Worm (Caenorhabditis elegans) whole organism, L3 larva: Measurements from ENCODE around the gene srv-15.
"Not testable (repeated sequence)": the region's sequence is repeated elsewhere in the genome, so short reads cannot be mapped to it uniquely, and the experiment has no call there.

ENCODE experiments used
- R02D3.7 ChIP-seq: fragments of 150-350 bp; optimal IDR thresholded peaks from 2 replicates; lab custom pipeline; 2014; ENCODE audit warnings: missing biosample characterization, missing genetic modification characterization
- ZK546.5 ChIP-seq: sonication (generic microtip); optimal IDR thresholded peaks from 2 replicates; lab custom pipeline; 2017; ENCODE audit warnings: missing biosample characterization, missing genetic modification characterization
- aly-2 ChIP-seq: fragments of 150-350 bp; optimal IDR thresholded peaks from 2 replicates; lab custom pipeline; 2014; ENCODE audit warnings: missing biosample characterization, missing genetic modification characterization
- ama-1 ChIP-seq: fragments of 150-350 bp; optimal IDR thresholded peaks from 2 replicates; lab custom pipeline; 2018
- daf-12 ChIP-seq: fragments of 150-350 bp; optimal IDR thresholded peaks from 2 replicates; lab custom pipeline; 2014; ENCODE audit warnings: missing biosample characterization, missing genetic modification reagents, missing genetic modification characterization
- lin-39 ChIP-seq: fragments of 150-350 bp; optimal IDR thresholded peaks from 2 replicates; lab custom pipeline; 2018; ENCODE audit warnings: missing biosample characterization, missing genetic modification reagents, missing genetic modification characterization
- mdl-1 ChIP-seq: fragments of 150-350 bp; optimal IDR thresholded peaks from 2 replicates; lab custom pipeline; 2014; ENCODE audit warnings: missing biosample characterization, missing genetic modification characterization
- nhr-25 ChIP-seq: sonication (generic microtip); optimal IDR thresholded peaks from 2 replicates; lab custom pipeline; 2017; ENCODE audit warnings: missing biosample characterization, missing genetic modification characterization
- nhr-77 ChIP-seq: fragments of 150-350 bp; optimal IDR thresholded peaks from 2 replicates; lab custom pipeline; 2014; ENCODE audit warnings: missing biosample characterization, missing genetic modification characterization
- snpc-4 ChIP-seq: fragments of 150-350 bp; optimal IDR thresholded peaks from 2 replicates; lab custom pipeline; 2014; ENCODE audit warnings: missing biosample characterization, missing genetic modification characterization
- tbx-2 ChIP-seq: sonication (generic microtip); optimal IDR thresholded peaks from 2 replicates; lab custom pipeline; 2016; ENCODE audit warnings: mild to moderate bottlenecking, missing genetic modification characterization, missing compliant biosample characterization
- unc-62 ChIP-seq: fragments of 150-350 bp; sonication (generic microtip); optimal IDR thresholded peaks from 4 replicates; lab custom pipeline; 2014; ENCODE audit warnings: missing biosample characterization, missing genetic modification reagents, missing genetic modification characterization
- ztf-11 ChIP-seq: fragments of 150-350 bp; optimal IDR thresholded peaks from 2 replicates; lab custom pipeline; 2014; ENCODE audit warnings: missing biosample characterization, missing genetic modification characterization
- ztf-4 ChIP-seq: fragments of 150-350 bp; optimal IDR thresholded peaks from 2 replicates; lab custom pipeline; 2014; ENCODE audit warnings: missing biosample characterization, missing genetic modification characterization

- not testable (repeated sequence) for TF ChIP-seq unc-62; tbx-2 (tag; lab: Kevin White, UChicago); ZK546.5; ama-1 (lab: Kevin White, UChicago); ztf-4 (tag; lab: Kevin White, UChicago); aly-2 (tag; lab: Kevin White, UChicago); nhr-77; mdl-1 (tag; lab: Kevin White, UChicago); snpc-4 (tag; lab: Kevin White, UChicago); daf-12; nhr-25 (tag; lab: Kevin White, UChicago); R02D3.7 (tag; lab: Kevin White, UChicago); lin-39 (tag; lab: Kevin White, UChicago); ztf-11 (tag; lab: Kevin White, UChicago)
These were observed 26.7 kb downstream of the srv-15 start for ce11 chrIV:15933100-15933499.
